Fruit fly (Drosophila melanogaster): ENCODE results near the gene CG13607.
A peak's percentile ranks its signal among the peaks of the same experiment; 100 is the strongest.

CG13607 gene

DNA sequence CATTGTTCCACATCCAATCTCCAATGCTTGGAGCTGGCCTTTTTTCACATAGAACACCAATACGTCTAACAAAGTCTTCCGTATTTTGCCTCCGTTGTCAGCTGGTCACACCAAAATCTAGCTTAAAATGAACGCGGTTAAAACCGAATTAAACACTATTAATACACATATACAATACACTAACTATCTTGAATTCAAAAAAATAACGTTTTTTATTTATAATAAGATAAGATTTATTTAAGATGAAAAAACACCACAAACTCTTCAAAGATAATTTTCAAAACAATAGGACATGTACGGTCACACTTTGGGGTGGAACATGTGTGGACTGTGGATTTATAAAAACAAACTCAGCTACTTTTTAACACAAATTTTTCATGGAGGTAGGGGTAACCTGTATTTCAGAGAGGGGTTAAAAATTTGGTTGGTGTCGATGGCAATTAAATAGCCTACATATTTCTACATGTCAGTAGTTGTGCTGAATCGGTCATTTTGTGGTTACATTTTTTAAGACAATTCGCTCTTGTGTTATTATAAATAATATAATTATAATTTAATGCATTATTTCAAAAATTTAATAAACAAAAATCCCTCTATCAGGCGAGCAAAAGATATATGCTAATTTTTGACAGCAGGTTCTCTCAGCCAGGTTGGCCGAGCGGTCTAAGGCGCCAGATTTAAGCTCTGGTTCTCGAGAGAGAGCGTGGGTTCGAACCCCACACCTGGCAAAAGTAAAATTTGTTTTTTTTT is 3.6 kb downstream of the CG13607 start, which contains the start of gene CG13605 (continued):
- TF ChIP-seq exex (tag; optimal IDR thresholded peaks at IDR 0.05): peak; percentile 55
- TF ChIP-seq sc (optimal IDR thresholded peaks at IDR 0.05): no peak
- peak; percentile 58 for TF ChIP-seq sc (GFP tag; optimal IDR thresholded peaks at IDR 0.05)
- peak in 1 of 2 experiments; percentile 69 for TF ChIP-seq Eip74EF (GFP tag; optimal IDR thresholded peaks at IDR 0.05)
- peak; percentile 80 for TF ChIP-seq ci (GFP tag; IDR thresholded peaks at IDR 0.05)
- TF ChIP-seq Mad (GFP tag; optimal IDR thresholded peaks at IDR 0.05): no peak
- TF ChIP-seq CG6854 (GFP tag; optimal IDR thresholded peaks at IDR 0.05): peak; percentile 82
- TF ChIP-seq Camta (GFP tag; optimal IDR thresholded peaks at IDR 0.05): no peak
- no peak for TF ChIP-seq GATAe (GFP tag; conservative IDR thresholded peaks at IDR 0.05)
- peak; percentile 14; the same call in 1 of the 2 replicates for TF ChIP-seq CG17612 (GFP tag; IDR thresholded peaks at IDR 0.05)
- peak; percentile 72 for TF ChIP-seq dysf (GFP tag; IDR thresholded peaks at IDR 0.05)
- peak; percentile 19 for TF ChIP-seq CG4707 (GFP tag; optimal IDR thresholded peaks at IDR 0.05)
- no peak for TF ChIP-seq kni (GFP tag; optimal IDR thresholded peaks at IDR 0.05)
- peak; percentile 47; the same call in 1 of the 3 replicates for TF ChIP-seq Optix (GFP tag; IDR thresholded peaks at IDR 0.05)
- TF ChIP-seq zf30C (GFP tag; optimal IDR thresholded peaks at IDR 0.05): no peak
- TF ChIP-seq CG2120 (GFP tag; optimal IDR thresholded peaks at IDR 0.05): peak; percentile 84
- 0 out of 2 replicates have a peak, but pooled peaks have one; percentile 21 for TF ChIP-seq wdn (GFP tag; IDR thresholded peaks at IDR 0.05)
- no peak for TF ChIP-seq CG7372 (GFP tag; IDR thresholded peaks at IDR 0.05)
- peak; percentile 82 for TF ChIP-seq CG12391 (tag; optimal IDR thresholded peaks at IDR 0.05)
- no peak for TF ChIP-seq fd64A (GFP tag; optimal IDR thresholded peaks at IDR 0.05)
- TF ChIP-seq sob (GFP tag; IDR thresholded peaks at IDR 0.05): peak; percentile 78
- TF ChIP-seq row (GFP tag; IDR thresholded peaks at IDR 0.05): peak; percentile 84
- TF ChIP-seq CkIIα-i1 (GFP tag; IDR thresholded peaks at IDR 0.05): no peak
- peak; percentile 36 for TF ChIP-seq CrebB (tag; optimal IDR thresholded peaks at IDR 0.05)
- no peak for TF ChIP-seq CG4360 (GFP tag; IDR thresholded peaks at IDR 0.05)
- peak; percentile 71 for TF ChIP-seq Sox100B (GFP tag; optimal IDR thresholded peaks at IDR 0.05)
- TF ChIP-seq CG10366 (GFP tag; IDR thresholded peaks at IDR 0.05): peak; percentile 65
- TF ChIP-seq kay (GFP tag; optimal IDR thresholded peaks at IDR 0.05): peak; percentile 48
- TF ChIP-seq cato (GFP tag; optimal IDR thresholded peaks at IDR 0.05; ENCODE audit: borderline replicate concordance): peak; percentile 4
- TF ChIP-seq Bdp1 (GFP tag; optimal IDR thresholded peaks at IDR 0.05): peak; percentile 97
- TF ChIP-seq sisA (GFP tag; IDR thresholded peaks at IDR 0.05): peak; percentile 54; the same call in 1 of the 2 replicates
- no peak for TF ChIP-seq CG5953 (GFP tag; IDR thresholded peaks at IDR 0.05)
- peak; percentile 53 for TF ChIP-seq CG9609 (GFP tag; optimal IDR thresholded peaks at IDR 0.05)
- TF ChIP-seq btn (GFP tag; optimal IDR thresholded peaks at IDR 0.05): no peak
- peak; percentile 64 for TF ChIP-seq CG4424 (GFP tag; optimal IDR thresholded peaks at IDR 0.05)
- TF ChIP-seq CoRest (tag; optimal IDR thresholded peaks at IDR 0.05): peak; percentile 77
- TF ChIP-seq Fer2 (tag; optimal IDR thresholded peaks at IDR 0.05): peak; percentile 26
- no peak for TF ChIP-seq crol (GFP tag; IDR thresholded peaks at IDR 0.05)
- peak; percentile 81 for TF ChIP-seq CG11504 (tag; optimal IDR thresholded peaks at IDR 0.05)
- TF ChIP-seq CG6654 (GFP tag; optimal IDR thresholded peaks at IDR 0.05): peak; percentile 31
- TF ChIP-seq nerfin-1 (tag; optimal IDR thresholded peaks at IDR 0.05): peak; percentile 68
- TF ChIP-seq CG30020 (tag; optimal IDR thresholded peaks at IDR 0.05): peak; percentile 48
- peak; percentile 29 to 79 for TF ChIP-seq Hr51 (GFP tag; optimal IDR thresholded peaks at IDR 0.05)
- peak; percentile 37; the same call in 1 of the 2 replicates for TF ChIP-seq Awh (GFP tag; IDR thresholded peaks at IDR 0.05)
- TF ChIP-seq CG3726 (GFP tag; IDR thresholded peaks at IDR 0.05): 0 out of 3 replicates have a peak, but pooled peaks have one; percentile 14
- peak; percentile 76 for TF ChIP-seq BtbVII (GFP tag; optimal IDR thresholded peaks at IDR 0.05)
- TF ChIP-seq knrl (GFP tag; IDR thresholded peaks at IDR 0.05; ENCODE audit: partially characterized antibody): no peak; the same call in 2 of the 3 replicates
- TF ChIP-seq pfk (GFP tag; optimal IDR thresholded peaks at IDR 0.05): no peak
- TF ChIP-seq ro (GFP tag; IDR thresholded peaks at IDR 0.05): no peak
